Worm (Caenorhabditis elegans) whole organism, L1 larva: Measurements from ENCODE around the gene spe-39.

ENCODE experiments used
- aly-2 ChIP-seq: fragments of 150-350 bp; optimal IDR thresholded peaks from 2 replicates; lab custom pipeline; 2014; ENCODE audit warnings: missing biosample characterization, missing genetic modification characterization
- ama-1 ChIP-seq: fragments of 150-350 bp; optimal IDR thresholded peaks from 2 replicates; lab custom pipeline; 2014
- egl-13 ChIP-seq: sonication (generic microtip); optimal IDR thresholded peaks from 2 replicates; lab custom pipeline; 2016; ENCODE audit warnings: missing genotype, missing genetic modification reagents, missing genetic modification characterization, missing compliant biosample characterization
- elt-3 ChIP-seq, 6 experiments: fragments of 150-350 bp in 1 of 6; sonication (generic microtip); optimal IDR thresholded peaks; 2 replicates each; lab custom pipeline; 2017 to 2018; ENCODE audit warnings: missing biosample characterization in 6 of 6, missing genetic modification characterization in 6 of 6, inconsistent platforms in 1 of 6
- lin-15B ChIP-seq: fragments of 150-350 bp; sonication (generic microtip); optimal IDR thresholded peaks from 3 replicates; lab custom pipeline; 2014; ENCODE audit warnings: missing biosample characterization, missing genetic modification characterization
- pag-3 ChIP-seq: sonication (generic microtip); optimal IDR thresholded peaks from 2 replicates; lab custom pipeline; 2017; ENCODE audit warnings: missing genetic modification characterization, mild to moderate bottlenecking, missing compliant biosample characterization, antibody characterized with exemption, borderline replicate concordance; ENCODE audit not compliant: insufficient read depth
- tlp-1 ChIP-seq: fragments of 150-350 bp; optimal IDR thresholded peaks from 2 replicates; lab custom pipeline; 2014; ENCODE audit warnings: missing biosample characterization, missing genetic modification characterization
- unc-130 ChIP-seq: fragments of 150-350 bp; optimal IDR thresholded peaks from 2 replicates; lab custom pipeline; 2017; ENCODE audit warnings: missing biosample characterization, missing genetic modification characterization, inconsistent platforms
- ztf-11 ChIP-seq, 2 experiments: sonication (generic microtip); optimal IDR thresholded peaks; 2 replicates each; lab custom pipeline; 2016 to 2017; ENCODE audit warnings: missing genetic modification characterization in 2 of 2, missing biosample characterization in 1 of 2, missing compliant biosample characterization in 1 of 2
- ztf-4 ChIP-seq: fragments of 150-350 bp; optimal IDR thresholded peaks from 2 replicates; lab custom pipeline; 2014; ENCODE audit warnings: missing biosample characterization, missing genetic modification characterization

ce11 chrV:6775708-6776107 lies 9.5 kb upstream of the spe-39 start, which contains the start of gene srh-28:
- no peak for TF ChIP-seq unc-130 (tag; lab: Kevin White, UChicago)
- no peak for TF ChIP-seq egl-13 (tag; lab: Kevin White, UChicago)
- TF ChIP-seq elt-3 (tag; optimal IDR thresholded peaks at IDR 0.05; lab: Kevin White, UChicago), result no peak
- no peak for TF ChIP-seq aly-2 (tag; lab: Kevin White, UChicago)
- no peak for TF ChIP-seq tlp-1 (tag; lab: Kevin White, UChicago)
- TF ChIP-seq pag-3 (tag; lab: Kevin White, UChicago), result no peak
- TF ChIP-seq ztf-11 (tag; optimal IDR thresholded peaks at IDR 0.05; lab: Kevin White, UChicago), result no peak
- no peak for TF ChIP-seq ztf-4 (tag; lab: Kevin White, UChicago)
- TF ChIP-seq ama-1 (lab: Kevin White, UChicago), result no peak
- no peak for TF ChIP-seq lin-15B (tag; lab: Kevin White, UChicago)
